Worm (Caenorhabditis elegans) whole organism, L4 larva: ENCODE results near the gene cyp-13B2.

Experiments
- F37D6.2 ChIP-seq: sonication (generic microtip); optimal IDR thresholded peaks from 2 replicates; lab custom pipeline; 2016; ENCODE audit warnings: mild to moderate bottlenecking, missing genetic modification characterization, missing compliant biosample characterization
- R02D3.7 ChIP-seq: fragments of 150-350 bp; sonication (generic microtip); optimal IDR thresholded peaks from 3 replicates; lab custom pipeline; 2014; ENCODE audit warnings: missing biosample characterization, missing genetic modification characterization
- T26A8.4 ChIP-seq: fragments of 200-800 bp; sonication (Bioruptor generic); IDR thresholded peaks from 2 replicates; pipeline ENCODE4 v1.3.6; 2022; ENCODE audit warnings: missing genetic modification characterization, missing compliant biosample characterization
- Y48G9A.11 ChIP-seq: fragments of 200-800 bp; sonication (Bioruptor generic); IDR thresholded peaks from 2 replicates; pipeline ENCODE4 v1.3.6; 2022; ENCODE audit warnings: missing genetic modification reagents, missing genetic modification characterization, missing compliant biosample characterization
- ZK337.2 ChIP-seq: fragments of 200-800 bp; sonication (Bioruptor generic); IDR thresholded peaks from 2 replicates; pipeline ENCODE4 v1.3.6; 2022; ENCODE audit warnings: missing genetic modification reagents, missing genetic modification characterization, missing compliant biosample characterization
- ZK546.5 ChIP-seq, 2 experiments: sonication (generic microtip); optimal IDR thresholded peaks; 2 replicates each; lab custom pipeline; 2017; ENCODE audit warnings: missing biosample characterization in 2 of 2, missing genetic modification characterization in 2 of 2
- aha-1 ChIP-seq: fragments of 150-350 bp; peaks from one replicate; lab custom pipeline; 2014; ENCODE audit warnings: missing biosample characterization, missing genetic modification characterization
- aly-2 ChIP-seq: sonication (generic microtip); optimal IDR thresholded peaks from 2 replicates; lab custom pipeline; 2018; ENCODE audit warnings: missing biosample characterization, missing genetic modification characterization
- ama-1 ChIP-seq: fragments of 150-350 bp; optimal IDR thresholded peaks from 2 replicates; lab custom pipeline; 2014; ENCODE audit warnings: inconsistent platforms, mixed read lengths
- ceh-20 ChIP-seq: fragments of 200-800 bp; sonication (Bioruptor generic); IDR thresholded peaks from 2 replicates; pipeline ENCODE4 v1.3.6; 2022; ENCODE audit warnings: missing genetic modification reagents, missing genetic modification characterization, missing compliant biosample characterization
- ceh-82 ChIP-seq: sonication (generic microtip); optimal IDR thresholded peaks from 2 replicates; lab custom pipeline; 2017; ENCODE audit warnings: missing biosample characterization, missing genetic modification characterization
- daf-12 ChIP-seq: fragments of 150-350 bp; optimal IDR thresholded peaks from 2 replicates; lab custom pipeline; 2014; ENCODE audit warnings: missing biosample characterization, missing genetic modification reagents, missing genetic modification characterization
- daf-8 ChIP-seq: fragments of 200-800 bp; sonication (Bioruptor generic); IDR thresholded peaks from 2 replicates; pipeline ENCODE4 v1.3.6; 2022; ENCODE audit warnings: missing genetic modification characterization, missing compliant biosample characterization
- dmd-8 ChIP-seq: fragments of 200-800 bp; sonication (Bioruptor generic); IDR thresholded peaks from 2 replicates; pipeline ENCODE4 v1.3.6; 2022; ENCODE audit warnings: missing genetic modification characterization, missing compliant biosample characterization
- duxl-1 ChIP-seq: sonication (generic microtip); optimal IDR thresholded peaks from 2 replicates; lab custom pipeline; 2016; ENCODE audit warnings: mild to moderate bottlenecking, missing genetic modification characterization, moderate library complexity, missing compliant biosample characterization; ENCODE audit not compliant: poor library complexity
- egl-43 ChIP-seq: fragments of 200-800 bp; sonication (Bioruptor generic); IDR thresholded peaks from 2 replicates; pipeline ENCODE4 v1.3.6; 2022; ENCODE audit warnings: missing genetic modification reagents, missing genetic modification characterization, missing compliant biosample characterization
- lin-1 ChIP-seq: fragments of 200-800 bp; sonication (Bioruptor generic); IDR thresholded peaks from 2 replicates; pipeline ENCODE4 v1.3.6; 2022; ENCODE audit warnings: missing genetic modification reagents, missing genetic modification characterization, missing compliant biosample characterization
- lin-15B ChIP-seq: fragments of 150-350 bp; sonication (generic microtip); optimal IDR thresholded peaks from 3 replicates; lab custom pipeline; 2014; ENCODE audit warnings: missing biosample characterization, missing genetic modification characterization
- lin-29 ChIP-seq: fragments of 200-800 bp; sonication (Bioruptor generic); IDR thresholded peaks from 2 replicates; pipeline ENCODE4 v1.3.6; 2022; ENCODE audit warnings: missing genetic modification reagents, missing genetic modification characterization, missing compliant biosample characterization
- lir-3 ChIP-seq: sonication (generic microtip); optimal IDR thresholded peaks from 2 replicates; lab custom pipeline; 2016; ENCODE audit warnings: mild to moderate bottlenecking, missing genetic modification characterization, missing compliant biosample characterization
- lsy-2 ChIP-seq, 2 experiments: fragments of 150-350 bp in 1 of 2; sonication (generic microtip) in 1 of 2; optimal IDR thresholded peaks; 2 replicates each; lab custom pipeline; 2014 to 2017; ENCODE audit warnings: missing biosample characterization in 2 of 2, missing genetic modification characterization in 2 of 2
- mdl-1 ChIP-seq, 2 experiments: fragments of 150-350 bp in 1 of 2; sonication (generic microtip) in 1 of 2; optimal IDR thresholded peaks; 2 replicates each; lab custom pipeline; 2014 to 2017; ENCODE audit warnings: missing biosample characterization in 2 of 2, missing genetic modification characterization in 2 of 2
- mxl-2 ChIP-seq: fragments of 200-800 bp; sonication (Bioruptor generic); conservative IDR thresholded peaks from 2 replicates; pipeline ENCODE4 v1.3.6; 2022; ENCODE audit warnings: missing genetic modification reagents, missing genetic modification characterization, missing compliant biosample characterization
- nhr-10 ChIP-seq: fragments of 150-350 bp; optimal IDR thresholded peaks from 2 replicates; lab custom pipeline; 2014; ENCODE audit warnings: missing biosample characterization, missing genetic modification characterization
- nhr-25 ChIP-seq: sonication (generic microtip); optimal IDR thresholded peaks from 2 replicates; lab custom pipeline; 2017; ENCODE audit warnings: missing genetic modification characterization, mild to moderate bottlenecking, missing compliant biosample characterization, antibody characterized with exemption, moderate library complexity, borderline replicate concordance; ENCODE audit not compliant: insufficient read depth
- nhr-42 ChIP-seq: fragments of 200-800 bp; sonication (Bioruptor generic); IDR thresholded peaks from 2 replicates; pipeline ENCODE4 v1.3.6; 2022; ENCODE audit warnings: missing genetic modification characterization, missing compliant biosample characterization
- nhr-6 ChIP-seq: fragments of 150-350 bp; optimal IDR thresholded peaks from 2 replicates; lab custom pipeline; 2014; ENCODE audit warnings: missing biosample characterization, missing genetic modification characterization
- pqm-1 ChIP-seq: sonication (generic microtip); optimal IDR thresholded peaks from 2 replicates; lab custom pipeline; 2017; ENCODE audit warnings: missing biosample characterization, missing genetic modification characterization
- rbr-2 ChIP-seq: sonication (generic microtip); optimal IDR thresholded peaks from 2 replicates; lab custom pipeline; 2016; ENCODE audit warnings: missing genotype, missing genetic modification characterization, missing compliant biosample characterization
- skn-1 ChIP-seq: fragments of 150-350 bp; optimal IDR thresholded peaks from 2 replicates; lab custom pipeline; 2014; ENCODE audit warnings: missing biosample characterization, missing genetic modification characterization
- spr-3 ChIP-seq: fragments of 200-800 bp; sonication (Bioruptor generic); optimal IDR thresholded peaks from 2 replicates; lab custom pipeline; 2018; ENCODE audit warnings: mild to moderate bottlenecking, missing genetic modification characterization, missing compliant biosample characterization
- tag-97 ChIP-seq: fragments of 200-800 bp; sonication (Bioruptor generic); IDR thresholded peaks from 2 replicates; pipeline ENCODE4 v1.3.6; 2022; ENCODE audit warnings: missing genetic modification characterization, missing compliant biosample characterization
- unc-62 ChIP-seq, 3 experiments: fragments of 150-350 bp in 1 of 3; sonication (generic microtip); optimal IDR thresholded peaks in 2 of 3; peaks in 1 of 3; 1 replicate in 1 of 3; 2 replicates in 2 of 3; lab custom pipeline; 2014 to 2017; ENCODE audit warnings: missing biosample characterization in 3 of 3, missing genetic modification characterization in 3 of 3, missing genetic modification reagents in 3 of 3, missing genotype in 1 of 3
- zag-1 ChIP-seq: fragments of 150-350 bp; optimal IDR thresholded peaks from 2 replicates; lab custom pipeline; 2014; ENCODE audit warnings: missing biosample characterization, missing genetic modification characterization
- zfp-3 ChIP-seq: fragments of 200-800 bp; sonication (Bioruptor generic); conservative IDR thresholded peaks from 2 replicates; pipeline ENCODE4 v1.3.6; 2022; ENCODE audit warnings: missing genetic modification reagents, missing genetic modification characterization, missing compliant biosample characterization
- zip-2 ChIP-seq: fragments of 150-350 bp; optimal IDR thresholded peaks from 2 replicates; lab custom pipeline; 2014; ENCODE audit warnings: missing biosample characterization, missing genetic modification characterization

Gene cyp-13B2

ce11 chrX:14225273-14225672 is at the start of gene cyp-13B2:
TSS of gene cyp-13B2 (plus strand) at chrX:14225573.
- TF ChIP-seq tag-97: no peak
- TF ChIP-seq Y48G9A.11 (GFP tag; lab: Robert Waterston, UW): no peak
- TF ChIP-seq mdl-1 (tag; optimal IDR thresholded peaks at IDR 0.05; lab: Kevin White, UChicago): no peak
- no peak for TF ChIP-seq daf-8 (GFP tag; lab: Robert Waterston, UW)
- no peak for TF ChIP-seq pqm-1 (tag; lab: Kevin White, UChicago)
- TF ChIP-seq lin-1 (GFP tag; lab: Robert Waterston, UW): no peak
- TF ChIP-seq lin-29 (GFP tag; lab: Robert Waterston, UW): no peak
- TF ChIP-seq lsy-2 (tag; optimal IDR thresholded peaks at IDR 0.05; lab: Kevin White, UChicago): no peak
- TF ChIP-seq duxl-1 (tag; lab: Kevin White, UChicago): no peak
- no peak for TF ChIP-seq R02D3.7
- TF ChIP-seq lir-3 (tag; lab: Kevin White, UChicago): no peak
- TF ChIP-seq ZK546.5 (tag; optimal IDR thresholded peaks at IDR 0.05; lab: Kevin White, UChicago): no peak

DNA sequence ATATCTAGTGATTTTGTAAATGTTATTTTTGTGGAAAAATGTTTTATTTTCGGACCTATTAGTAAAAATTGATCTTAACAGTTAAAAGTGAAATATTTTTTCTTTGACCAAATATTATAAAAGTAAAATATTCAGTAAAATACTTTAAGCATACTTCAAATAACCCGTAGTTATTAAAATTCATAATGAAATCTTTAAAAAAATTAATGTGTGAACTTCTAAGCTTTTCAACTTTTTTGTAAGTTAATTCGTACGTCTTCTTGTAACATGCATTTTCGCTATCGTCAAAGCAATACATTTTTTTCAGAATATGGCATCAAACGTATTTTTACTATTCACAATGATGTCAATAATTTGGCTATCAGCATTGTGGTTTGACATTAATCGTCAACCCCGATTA is 49.6 kb upstream of the cyp-13B2 start, which contains the start of gene C37E2.2:
Gene C37E2.2, plus strand, starts transcription at position 301 of the 400 bp plus-strand sequence.
- TF ChIP-seq mxl-2 (GFP tag; lab: Robert Waterston, UW) (no peak), unc-62 (GFP tag; optimal IDR thresholded peaks at IDR 0.05 in 1 of 2; lab: Kevin White, UChicago) (peak in 1 of 2 experiments; percentile 41), unc-62 (tag; optimal IDR thresholded peaks at IDR 0.05; lab: Kevin White, UChicago) (no peak)

ce11 chrX:14178688-14179087 is 46.7 kb upstream of the cyp-13B2 start, which contains the start of gene C37E2.10:
TSS of gene C37E2.10 (plus strand) at chrX:14178988.
- no peak for TF ChIP-seq aly-2 (tag; lab: Kevin White, UChicago)
- TF ChIP-seq aha-1 (tag; lab: Kevin White, UChicago): no peak
- TF ChIP-seq ceh-82 (tag; lab: Kevin White, UChicago): no peak
- TF ChIP-seq ceh-20 (GFP tag; lab: Robert Waterston, UW): no peak
- no peak for TF ChIP-seq spr-3 (GFP tag; lab: Kevin White, UChicago)
- TF ChIP-seq egl-43 (GFP tag; lab: Robert Waterston, UW): no peak
- TF ChIP-seq lin-15B (tag; lab: Kevin White, UChicago): no peak
- no peak for TF ChIP-seq daf-12
- no peak for TF ChIP-seq zfp-3
- TF ChIP-seq, all 104 proteins: peak for 0

DNA sequence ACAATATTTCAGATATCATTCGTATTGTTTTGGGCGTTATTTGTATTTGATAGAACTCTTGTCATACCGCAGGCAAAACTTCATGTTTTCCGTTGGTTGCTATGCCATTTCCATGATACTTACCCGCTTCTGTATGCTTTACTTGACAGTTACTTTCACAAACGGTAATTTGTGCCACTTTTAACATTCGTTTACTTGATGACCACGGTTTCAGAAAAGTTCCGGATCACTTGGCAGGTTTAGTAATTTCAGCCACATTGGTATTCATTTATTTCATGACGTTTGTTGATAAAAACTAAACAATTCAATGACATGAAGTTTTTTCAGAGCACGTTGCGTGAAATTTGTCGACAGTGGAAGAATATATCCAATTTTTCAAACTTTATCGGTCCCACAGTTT is 45.9 kb upstream of the cyp-13B2 start:
- TF ChIP-seq dmd-8: no peak
- no peak for TF ChIP-seq skn-1 (tag; lab: Kevin White, UChicago)
- TF ChIP-seq mdl-1 (tag; optimal IDR thresholded peaks at IDR 0.05; lab: Kevin White, UChicago): no peak
- TF ChIP-seq aha-1 (tag; lab: Kevin White, UChicago): peak; percentile 93

DNA sequence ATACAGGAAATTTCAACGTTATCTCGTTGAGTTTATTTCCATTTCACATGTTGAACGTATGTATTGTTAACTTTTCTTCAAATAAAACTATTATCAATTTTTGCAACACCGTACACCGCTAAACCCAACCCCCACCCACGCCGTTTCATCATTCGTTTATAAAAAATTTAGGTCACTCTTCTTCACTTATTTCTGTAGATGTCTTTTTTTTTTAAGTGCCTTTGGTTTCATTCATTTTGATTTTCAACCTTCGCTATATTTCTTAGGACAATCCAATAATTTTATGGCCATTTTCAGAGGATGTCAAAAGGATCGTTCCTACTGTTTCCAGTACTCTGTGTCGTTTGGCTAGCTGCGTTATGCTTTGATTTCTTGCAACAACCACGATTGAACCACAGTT is 45.2 kb upstream of the cyp-13B2 start, which contains the start of gene C37E2.3:
Gene C37E2.3, plus strand, starts transcription at position 301 of the 400 bp plus-strand sequence.
- TF ChIP-seq nhr-25 (tag; lab: Kevin White, UChicago): no peak
- TF ChIP-seq skn-1 (tag; lab: Kevin White, UChicago): no peak
- no peak for TF ChIP-seq zfp-3
- no peak for TF ChIP-seq ZK337.2
- no peak for TF ChIP-seq rbr-2 (tag; lab: Kevin White, UChicago)
- no peak for TF ChIP-seq nhr-10 (tag; lab: Kevin White, UChicago)
- no peak for TF ChIP-seq nhr-42 (GFP tag; lab: Robert Waterston, UW)
- no peak for TF ChIP-seq daf-8 (GFP tag; lab: Robert Waterston, UW)
- TF ChIP-seq zag-1 (tag; lab: Kevin White, UChicago): no peak
- no peak for TF ChIP-seq aly-2 (tag; lab: Kevin White, UChicago)
- TF ChIP-seq nhr-6 (tag; lab: Kevin White, UChicago): no peak
- TF ChIP-seq T26A8.4: no peak
- TF ChIP-seq ama-1: no peak
- no peak for TF ChIP-seq F37D6.2 (tag; lab: Kevin White, UChicago)
- no peak for TF ChIP-seq zip-2
